Fruit fly (Drosophila melanogaster) whole organism, embryonic: ENCODE data around the gene CG43184.
A peak's percentile ranks its signal among the peaks of the same experiment; 100 is the strongest.

ENCODE experiments used
- Abd-B ChIP-seq: fragments of 200-800 bp; sonication (Bioruptor generic); optimal IDR thresholded peaks from 2 replicates; lab custom pipeline; 2018; ENCODE audit warnings: missing biosample characterization, mild to moderate bottlenecking, missing genetic modification characterization, moderate library complexity
- Ada2b ChIP-seq: fragments of 200-800 bp; sonication (Bioruptor generic); IDR thresholded peaks from 2 replicates; pipeline ENCODE4 v1.3.6; 2022; ENCODE audit warnings: missing biosample characterization, missing genetic modification characterization
- Aef1 ChIP-seq: fragments of 200-800 bp; sonication (Bioruptor generic); IDR thresholded peaks from 3 replicates; pipeline ENCODE4 v1.3.6; 2022; ENCODE audit warnings: missing biosample characterization, missing genetic modification characterization
- BEAF-32 ChIP-seq: fragments of 200-800 bp; sonication (Bioruptor generic); optimal IDR thresholded peaks from 3 replicates; lab custom pipeline; 2017; ENCODE audit warnings: missing biosample characterization, missing genetic modification characterization, mild to moderate bottlenecking, moderate library complexity, missing genetic modification reagents
- CG1024 ChIP-seq: fragments of 200-800 bp; sonication (Bioruptor generic); IDR thresholded peaks from 2 replicates; pipeline ENCODE4 v1.3.6; 2022; ENCODE audit warnings: missing biosample characterization, missing genetic modification characterization
- CG10431 ChIP-seq: fragments of 200-800 bp; sonication (Bioruptor generic); optimal IDR thresholded peaks from 3 replicates; lab custom pipeline; 2018; ENCODE audit warnings: missing biosample characterization, mild to moderate bottlenecking, missing genetic modification characterization
- CG10462 ChIP-seq: fragments of 200-800 bp; sonication (Bioruptor generic); optimal IDR thresholded peaks from 2 replicates; lab custom pipeline; 2016; ENCODE audit warnings: missing biosample characterization, missing genetic modification characterization
- CG11093 ChIP-seq: fragments of 200-800 bp; sonication (Bioruptor generic); IDR thresholded peaks from 3 replicates; pipeline ENCODE4 v1.3.6; 2022; ENCODE audit warnings: missing biosample characterization, missing genetic modification characterization
- CG11560 ChIP-seq: fragments of 200-800 bp; sonication (Bioruptor generic); IDR thresholded peaks from 3 replicates; pipeline ENCODE4 v1.3.6; 2022; ENCODE audit warnings: missing biosample characterization, missing genetic modification characterization
- CG11696 ChIP-seq: fragments of 200-800 bp; sonication (Bioruptor generic); IDR thresholded peaks from 2 replicates; pipeline ENCODE4 v1.3.6; 2022; ENCODE audit warnings: missing biosample characterization, missing genetic modification characterization
- CG13123 ChIP-seq: fragments of 200-800 bp; sonication (Bioruptor generic); optimal IDR thresholded peaks from 2 replicates; lab custom pipeline; 2016; ENCODE audit warnings: missing biosample characterization, missing genetic modification characterization
- CG13894 ChIP-seq: fragments of 200-800 bp; sonication (Bioruptor generic); optimal IDR thresholded peaks from 3 replicates; lab custom pipeline; 2018; ENCODE audit warnings: missing biosample characterization, mild to moderate bottlenecking, missing genetic modification characterization, moderate library complexity
- CG14441 ChIP-seq: fragments of 200-800 bp; sonication (Bioruptor generic); IDR thresholded peaks from 2 replicates; pipeline ENCODE4 v1.3.6; 2022; ENCODE audit warnings: missing biosample characterization, missing genetic modification characterization
- CG14710 ChIP-seq: fragments of 200-800 bp; sonication (Bioruptor generic); optimal IDR thresholded peaks from 3 replicates; lab custom pipeline; 2019; ENCODE audit warnings: missing biosample characterization, mild to moderate bottlenecking, missing genetic modification characterization, moderate library complexity
- CG14860 ChIP-seq: fragments of 200-800 bp; sonication (Bioruptor generic); IDR thresholded peaks from 3 replicates; pipeline ENCODE4 v1.3.6; 2022; ENCODE audit warnings: missing biosample characterization, missing genetic modification characterization; ENCODE audit not compliant: partially characterized antibody
- CG15601 ChIP-seq: fragments of 200-800 bp; sonication (Bioruptor generic); optimal IDR thresholded peaks from 3 replicates; lab custom pipeline; 2019; ENCODE audit warnings: missing biosample characterization, mild to moderate bottlenecking, missing genetic modification characterization, moderate library complexity
- CG17186 ChIP-seq: fragments of 200-800 bp; sonication (Bioruptor generic); optimal IDR thresholded peaks from 3 replicates; lab custom pipeline; 2017; ENCODE audit warnings: missing biosample characterization, missing genetic modification reagents, missing genetic modification characterization
- CG2678 ChIP-seq: fragments of 200-800 bp; sonication (Bioruptor generic); optimal IDR thresholded peaks from 3 replicates; lab custom pipeline; 2019; ENCODE audit warnings: missing biosample characterization, mild to moderate bottlenecking, missing genetic modification characterization, moderate library complexity
- CG4282 ChIP-seq: fragments of 200-800 bp; sonication (Bioruptor generic); optimal IDR thresholded peaks from 2 replicates; lab custom pipeline; 2016; ENCODE audit warnings: missing biosample characterization, missing genetic modification characterization
- CG5180 ChIP-seq: fragments of 200-800 bp; sonication (Bioruptor generic); optimal IDR thresholded peaks from 3 replicates; lab custom pipeline; 2017; ENCODE audit warnings: missing biosample characterization, missing genetic modification characterization, mild to moderate bottlenecking, moderate library complexity, missing genetic modification reagents
- CG6272 ChIP-seq: fragments of 200-800 bp; sonication (Bioruptor generic); IDR thresholded peaks from 2 replicates; pipeline ENCODE4 v1.3.6; 2022; ENCODE audit warnings: missing biosample characterization, missing genetic modification characterization
- CG6765 ChIP-seq: fragments of 200-800 bp; sonication (Bioruptor generic); optimal IDR thresholded peaks from 3 replicates; lab custom pipeline; 2017; ENCODE audit warnings: missing biosample characterization, mild to moderate bottlenecking, missing genetic modification characterization
- CG7786 ChIP-seq: fragments of 200-800 bp; sonication (Bioruptor generic); optimal IDR thresholded peaks from 2 replicates; lab custom pipeline; 2016; ENCODE audit warnings: missing biosample characterization, missing genetic modification characterization
- CG8281 ChIP-seq: fragments of 200-800 bp; sonication (Bioruptor generic); optimal IDR thresholded peaks from 2 replicates; lab custom pipeline; 2018; ENCODE audit warnings: missing biosample characterization, mild to moderate bottlenecking, missing genetic modification characterization, moderate library complexity
- CG8765 ChIP-seq: fragments of 200-800 bp; sonication (Bioruptor generic); IDR thresholded peaks from 2 replicates; pipeline ENCODE4 v1.3.6; 2022; ENCODE audit warnings: missing biosample characterization, missing genetic modification characterization
- CG9932 ChIP-seq: fragments of 200-800 bp; sonication (Bioruptor generic); IDR thresholded peaks from 2 replicates; pipeline ENCODE4 v1.3.6; 2022; ENCODE audit warnings: missing biosample characterization, missing genetic modification characterization
- Deaf1 ChIP-seq: fragments of 200-800 bp; optimal IDR thresholded peaks from 3 replicates; lab custom pipeline; 2019; ENCODE audit warnings: missing biosample characterization, mild to moderate bottlenecking, missing genetic modification characterization, moderate library complexity
- Nf-YB ChIP-seq: fragments of 200-800 bp; sonication (Bioruptor generic); optimal IDR thresholded peaks from 3 replicates; lab custom pipeline; 2019; ENCODE audit warnings: missing biosample characterization, mild to moderate bottlenecking, missing genetic modification characterization, moderate library complexity
- Nf-YC ChIP-seq: fragments of 200-800 bp; optimal IDR thresholded peaks from 3 replicates; lab custom pipeline; 2019; ENCODE audit warnings: missing biosample characterization, mild to moderate bottlenecking, missing genetic modification characterization, moderate library complexity
- Optix ChIP-seq: fragments of 200-800 bp; sonication (Bioruptor generic); IDR thresholded peaks from 3 replicates; pipeline ENCODE4 v1.3.6; 2022; ENCODE audit warnings: missing biosample characterization, missing genetic modification characterization
- Ptx1 ChIP-seq: fragments of 200-800 bp; sonication (Bioruptor generic); IDR thresholded peaks from 2 replicates; pipeline ENCODE4 v1.3.6; 2022; ENCODE audit warnings: missing biosample characterization, missing genetic modification characterization
- Ravus ChIP-seq: fragments of 200-800 bp; sonication (Bioruptor generic); IDR thresholded peaks from 2 replicates; pipeline ENCODE4 v1.3.6; 2022; ENCODE audit warnings: missing biosample characterization, missing genetic modification characterization
- Rx ChIP-seq: fragments of 200-800 bp; sonication (Bioruptor generic); IDR thresholded peaks from 2 replicates; pipeline ENCODE4 v1.3.6; 2022; ENCODE audit warnings: missing biosample characterization, missing genetic modification characterization
- Spps ChIP-seq: fragments of 200-800 bp; sonication (Bioruptor generic); optimal IDR thresholded peaks from 2 replicates; lab custom pipeline; 2018; ENCODE audit warnings: missing biosample characterization, mild to moderate bottlenecking, missing genetic modification characterization
- Sry-δ ChIP-seq: fragments of 200-800 bp; sonication (Bioruptor generic); optimal IDR thresholded peaks from 2 replicates; lab custom pipeline; 2016; ENCODE audit warnings: missing biosample characterization, missing genetic modification characterization
- Stat92E ChIP-seq, 3 experiments: fragments of >200 bp in 2 of 3; fragments of 200-800 bp in 1 of 3; sonication (Bioruptor generic) in 1 of 3; optimal IDR thresholded peaks; 2 replicates each; lab custom pipeline; 2017 to 2019; ENCODE audit warnings: missing biosample characterization in 3 of 3, missing genetic modification characterization in 3 of 3, mild to moderate bottlenecking in 1 of 3, moderate library complexity in 1 of 3
- ab ChIP-seq: fragments of 200-800 bp; sonication (Bioruptor generic); optimal IDR thresholded peaks from 2 replicates; lab custom pipeline; 2016; ENCODE audit warnings: missing biosample characterization, missing genetic modification characterization
- al ChIP-seq: fragments of 200-800 bp; sonication (Bioruptor generic); IDR thresholded peaks from 2 replicates; pipeline ENCODE4 v1.3.6; 2022; ENCODE audit warnings: missing biosample characterization, missing genetic modification characterization
- amos ChIP-seq: fragments of 200-800 bp; sonication (Bioruptor generic); IDR thresholded peaks from 2 replicates; pipeline ENCODE4 v1.3.6; 2022; ENCODE audit warnings: missing biosample characterization, missing genetic modification characterization; ENCODE audit not compliant: partially characterized antibody
- ap ChIP-seq: fragments of 200-800 bp; sonication (Bioruptor generic); IDR thresholded peaks from 2 replicates; pipeline ENCODE4 v1.3.6; 2022; ENCODE audit warnings: missing biosample characterization, missing genetic modification characterization
- ara ChIP-seq: fragments of 200-800 bp; sonication (Bioruptor generic); IDR thresholded peaks from 2 replicates; pipeline ENCODE4 v1.3.6; 2022; ENCODE audit warnings: missing biosample characterization, missing genetic modification characterization
- bowl ChIP-seq: fragments of 200-800 bp; sonication (Bioruptor generic); IDR thresholded peaks from 2 replicates; pipeline ENCODE4 v1.3.6; 2022; ENCODE audit warnings: missing biosample characterization, missing genetic modification characterization
- crc ChIP-seq: fragments of 200-800 bp; sonication (Bioruptor generic); optimal IDR thresholded peaks from 2 replicates; lab custom pipeline; 2016; ENCODE audit warnings: missing biosample characterization, missing genetic modification characterization
- esg ChIP-seq: fragments of 200-800 bp; sonication (Bioruptor generic); conservative IDR thresholded peaks from 2 replicates; pipeline ENCODE4 v1.3.6; 2022; ENCODE audit warnings: missing biosample characterization, missing genetic modification characterization
- eve ChIP-seq, 2 experiments: fragments of >200 bp; optimal IDR thresholded peaks; 2 replicates each; lab custom pipeline; 2017; ENCODE audit warnings: missing biosample characterization in 2 of 2, missing genetic modification characterization in 2 of 2
- ftz-f1 ChIP-seq: fragments of 200-800 bp; sonication (Bioruptor generic); optimal IDR thresholded peaks from 2 replicates; lab custom pipeline; 2016; ENCODE audit warnings: missing biosample characterization, missing genetic modification characterization
- gsb ChIP-seq: fragments of 200-800 bp; sonication (Bioruptor generic); IDR thresholded peaks from 2 replicates; pipeline ENCODE4 v1.3.6; 2022; ENCODE audit warnings: missing biosample characterization, missing genetic modification characterization
- h ChIP-seq: fragments of >200 bp; optimal IDR thresholded peaks from 2 replicates; lab custom pipeline; 2017
- insv ChIP-seq, 2 experiments: fragments of 200-800 bp; sonication (Bioruptor generic); optimal IDR thresholded peaks; 3 replicates each; lab custom pipeline; 2016 to 2018; ENCODE audit warnings: missing biosample characterization in 2 of 2, missing genetic modification characterization in 2 of 2
- p53 ChIP-seq: fragments of 200-800 bp; sonication (Bioruptor generic); optimal IDR thresholded peaks from 2 replicates; lab custom pipeline; 2016; ENCODE audit warnings: missing biosample characterization, missing genetic modification characterization
- pros ChIP-seq: fragments of 200-800 bp; sonication (Bioruptor generic); optimal IDR thresholded peaks from 3 replicates; lab custom pipeline; 2019; ENCODE audit warnings: missing biosample characterization, mild to moderate bottlenecking, missing genetic modification characterization, moderate library complexity
- psq ChIP-seq: fragments of 200-800 bp; sonication (Bioruptor generic); optimal IDR thresholded peaks from 2 replicates; lab custom pipeline; 2017; ENCODE audit warnings: missing biosample characterization, missing genetic modification characterization
- tin ChIP-seq: fragments of 200-800 bp; sonication (Bioruptor generic); optimal IDR thresholded peaks from 3 replicates; lab custom pipeline; 2016; ENCODE audit warnings: missing biosample characterization, missing genetic modification characterization

The CG43184 gene

dm6 chr3L:13863365-13863775 lies 25.8 kb downstream of the CG43184 start (continued):
- TF ChIP-seq esg (no peak), Ptx1 (GFP tag; lab: Robert Waterston, UW) (no peak), BEAF-32 (GFP tag; lab: Kevin White, UChicago) (no peak), pros (GFP tag; lab: Kevin White, UChicago) (peak; percentile 68), Abd-B (GFP tag; lab: Kevin White, UChicago) (no peak), CG10462 (no peak), Nf-YB (GFP tag; lab: Kevin White, UChicago) (no peak), CG5180 (no peak), bowl (GFP tag; lab: Robert Waterston, UW) (no peak), CG1024 (no peak), CG10431 (no peak), CG11093 (GFP tag; lab: Robert Waterston, UW) (no peak), Deaf1 (peak; percentile 70), Optix (GFP tag; lab: Robert Waterston, UW) (no peak), ara (GFP tag; lab: Robert Waterston, UW) (no peak), amos (GFP tag; lab: Robert Waterston, UW) (no peak), al (GFP tag; lab: Robert Waterston, UW) (no peak), CG4282 (GFP tag; lab: Kevin White, UChicago) (no peak), CG14860 (GFP tag; lab: Robert Waterston, UW) (no peak), CG6765 (GFP tag; lab: Kevin White, UChicago) (no peak), CG2678 (tag; lab: Kevin White, UChicago) (no peak), CG13123 (GFP tag; lab: Kevin White, UChicago) (no peak), ap (GFP tag; lab: Robert Waterston, UW) (no peak), psq (GFP tag; lab: Kevin White, UChicago) (no peak), eve (GFP tag; optimal IDR thresholded peaks at IDR 0.05; lab: Kevin White, UChicago) (no peak), Spps (tag; lab: Kevin White, UChicago) (no peak), CG14710 (no peak), ab (GFP tag; lab: Kevin White, UChicago) (no peak), Sry-δ (no peak), p53 (GFP tag; lab: Kevin White, UChicago) (no peak), CG17186 (GFP tag; lab: Kevin White, UChicago) (no peak), CG7786 (GFP tag; lab: Kevin White, UChicago) (no peak), insv (GFP tag; optimal IDR thresholded peaks at IDR 0.05; lab: Kevin White, UChicago) (no peak), ftz-f1 (GFP tag; lab: Kevin White, UChicago) (no peak), Ada2b (GFP tag; lab: Robert Waterston, UW) (no peak), CG15601 (tag; lab: Kevin White, UChicago) (no peak), CG6272 (GFP tag; lab: Robert Waterston, UW) (no peak), CG11696 (GFP tag; lab: Robert Waterston, UW) (no peak), tin (GFP tag; lab: Kevin White, UChicago) (no peak), Ravus (GFP tag; lab: Robert Waterston, UW) (no peak), CG13894 (tag; lab: Kevin White, UChicago) (no peak), CG8765 (GFP tag; lab: Robert Waterston, UW) (no peak), crc (no peak), h (no peak), CG8281 (tag; lab: Kevin White, UChicago) (no peak), CG11560 (no peak), Nf-YC (tag; lab: Kevin White, UChicago) (no peak), CG14441 (no peak), gsb (GFP tag; lab: Robert Waterston, UW) (no peak), CG9932 (no peak), Stat92E (GFP tag; optimal IDR thresholded peaks at IDR 0.05; lab: Kevin White, UChicago) (no peak), Rx (GFP tag; lab: Robert Waterston, UW) (no peak), Aef1 (GFP tag; lab: Robert Waterston, UW) (no peak)
